Fruit fly (Drosophila melanogaster) whole organism, prepupa: Measurements from ENCODE around the gene Prx5.

Experiments
- Blimp-1 ChIP-seq: fragments of 200-800 bp; sonication (Bioruptor generic); optimal IDR thresholded peaks from 3 replicates; lab custom pipeline; 2017; ENCODE audit warnings: missing biosample characterization, missing genetic modification characterization, mild to moderate bottlenecking, moderate library complexity, missing genetic modification reagents
- CG15336 ChIP-seq: fragments of 200-800 bp; sonication (Bioruptor generic); IDR thresholded peaks from 2 replicates; pipeline ENCODE4 v1.3.6; 2022; ENCODE audit warnings: missing biosample characterization, missing genetic modification characterization
- CG6276 ChIP-seq: fragments of 200-800 bp; sonication (Bioruptor generic); optimal IDR thresholded peaks from 2 replicates; lab custom pipeline; 2017; ENCODE audit warnings: missing biosample characterization, mild to moderate bottlenecking, missing genetic modification characterization
- CG6854 ChIP-seq: fragments of 200-800 bp; sonication (Bioruptor generic); optimal IDR thresholded peaks from 2 replicates; lab custom pipeline; 2017; ENCODE audit warnings: missing biosample characterization, mild to moderate bottlenecking, missing genetic modification characterization
- CG8119 ChIP-seq: fragments of 200-800 bp; sonication (Bioruptor generic); IDR thresholded peaks from 3 replicates; pipeline ENCODE4 v1.3.6; 2022; ENCODE audit warnings: missing biosample characterization, missing genetic modification characterization
- Gug ChIP-seq: fragments of 200-800 bp; sonication (Bioruptor generic); IDR thresholded peaks from 2 replicates; pipeline ENCODE4 v1.3.6; 2022; ENCODE audit warnings: missing biosample characterization, missing genetic modification characterization
- OdsH ChIP-seq: fragments of 200-800 bp; sonication (Bioruptor generic); optimal IDR thresholded peaks from 3 replicates; lab custom pipeline; 2016; ENCODE audit warnings: missing biosample characterization, missing genetic modification characterization
- cyc ChIP-seq: fragments of 200-800 bp; sonication (Bioruptor generic); optimal IDR thresholded peaks from 3 replicates; lab custom pipeline; 2016; ENCODE audit warnings: missing biosample characterization, missing genetic modification characterization
- fd85E ChIP-seq: fragments of 200-800 bp; sonication (Bioruptor generic); optimal IDR thresholded peaks from 3 replicates; lab custom pipeline; 2016; ENCODE audit warnings: missing biosample characterization, missing genetic modification characterization
- spab ChIP-seq: fragments of 200-800 bp; sonication (Bioruptor generic); optimal IDR thresholded peaks from 2 replicates; lab custom pipeline; 2017; ENCODE audit warnings: missing biosample characterization, mild to moderate bottlenecking, missing genetic modification characterization, missing genetic modification reagents
- svp ChIP-seq: fragments of 200-800 bp; sonication (Bioruptor generic); peaks from one replicate; lab custom pipeline; 2016; ENCODE audit warnings: missing biosample characterization, missing genetic modification characterization

dm6 chr3R:18168398-18168797 is 1.3 kb upstream of the Prx5 start:
- TF ChIP-seq CG8119 (GFP tag; lab: Robert Waterston, UW) = no peak; the same call in 2 of the 3 replicates
- TF ChIP-seq Gug = no peak
- no peak for TF ChIP-seq Blimp-1 (GFP tag; lab: Kevin White, UChicago)
- no peak for TF ChIP-seq CG6276 (GFP tag; lab: Kevin White, UChicago)
- no peak for TF ChIP-seq spab (GFP tag; lab: Kevin White, UChicago)
- TF ChIP-seq CG6854 (GFP tag; lab: Kevin White, UChicago) = no peak
- no peak for TF ChIP-seq cyc
- TF ChIP-seq fd85E (GFP tag; lab: Kevin White, UChicago) = no peak
- TF ChIP-seq OdsH (GFP tag; lab: Kevin White, UChicago) = peak; percentile 33
- TF ChIP-seq svp (GFP tag; lab: Kevin White, UChicago) = no peak
- TF ChIP-seq CG15336 (GFP tag; lab: Robert Waterston, UW) = 0 out of 2 replicates have a peak, but pooled peaks have one; percentile 10
